Worm (Caenorhabditis elegans) whole organism, L4 larva: ENCODE results near the gene srx-10.

ENCODE experiments used
- R02D3.7 ChIP-seq: fragments of 150-350 bp; sonication (generic microtip); optimal IDR thresholded peaks from 3 replicates; lab custom pipeline; 2014; ENCODE audit warnings: missing biosample characterization, missing genetic modification characterization
- T20F7.1 ChIP-seq: fragments of 200-800 bp; sonication (Bioruptor generic); optimal IDR thresholded peaks from 2 replicates; lab custom pipeline; 2018; ENCODE audit warnings: mild to moderate bottlenecking, missing genetic modification characterization, missing compliant biosample characterization
- T26A8.4 ChIP-seq: fragments of 200-800 bp; sonication (Bioruptor generic); IDR thresholded peaks from 2 replicates; pipeline ENCODE4 v1.3.6; 2022; ENCODE audit warnings: missing genetic modification characterization, missing compliant biosample characterization
- Y48G9A.11 ChIP-seq: fragments of 200-800 bp; sonication (Bioruptor generic); IDR thresholded peaks from 2 replicates; pipeline ENCODE4 v1.3.6; 2022; ENCODE audit warnings: missing genetic modification reagents, missing genetic modification characterization, missing compliant biosample characterization
- aha-1 ChIP-seq: fragments of 150-350 bp; peaks from one replicate; lab custom pipeline; 2014; ENCODE audit warnings: missing biosample characterization, missing genetic modification characterization
- ama-1 ChIP-seq: fragments of 150-350 bp; optimal IDR thresholded peaks from 2 replicates; lab custom pipeline; 2014; ENCODE audit warnings: inconsistent platforms, mixed read lengths
- arid-1 ChIP-seq: fragments of 200-800 bp; sonication (Bioruptor generic); conservative IDR thresholded peaks from 2 replicates; pipeline ENCODE4 v1.3.6; 2022; ENCODE audit warnings: missing genetic modification reagents, missing genetic modification characterization, missing compliant biosample characterization
- attf-4 ChIP-seq: sonication (generic microtip); optimal IDR thresholded peaks from 3 replicates; lab custom pipeline; 2017; ENCODE audit warnings: missing biosample characterization, missing genetic modification characterization
- ceh-20 ChIP-seq: fragments of 200-800 bp; sonication (Bioruptor generic); IDR thresholded peaks from 2 replicates; pipeline ENCODE4 v1.3.6; 2022; ENCODE audit warnings: missing genetic modification reagents, missing genetic modification characterization, missing compliant biosample characterization
- cey-2 ChIP-seq: sonication (generic microtip); optimal IDR thresholded peaks from 3 replicates; lab custom pipeline; 2017; ENCODE audit warnings: missing genetic modification characterization, mild to moderate bottlenecking, missing compliant biosample characterization, antibody characterized with exemption, borderline replicate concordance; ENCODE audit not compliant: insufficient read depth
- ctbp-1 ChIP-seq: fragments of 200-800 bp; sonication (Bioruptor generic); IDR thresholded peaks from 2 replicates; pipeline ENCODE4 v1.3.6; 2022; ENCODE audit warnings: missing genetic modification reagents, missing genetic modification characterization, missing compliant biosample characterization
- daf-19 ChIP-seq: fragments of 200-800 bp; sonication (Bioruptor generic); conservative IDR thresholded peaks from 2 replicates; pipeline ENCODE4 v1.3.6; 2022; ENCODE audit warnings: missing genetic modification characterization, missing compliant biosample characterization
- daf-8 ChIP-seq: fragments of 200-800 bp; sonication (Bioruptor generic); IDR thresholded peaks from 2 replicates; pipeline ENCODE4 v1.3.6; 2022; ENCODE audit warnings: missing genetic modification characterization, missing compliant biosample characterization
- dmd-8 ChIP-seq: fragments of 200-800 bp; sonication (Bioruptor generic); IDR thresholded peaks from 2 replicates; pipeline ENCODE4 v1.3.6; 2022; ENCODE audit warnings: missing genetic modification characterization, missing compliant biosample characterization
- dmd-9 ChIP-seq: fragments of 200-800 bp; sonication (Bioruptor generic); IDR thresholded peaks from 2 replicates; pipeline ENCODE4 v1.3.6; 2022; ENCODE audit warnings: missing genetic modification reagents, missing genetic modification characterization, missing compliant biosample characterization
- dpl-1 ChIP-seq: fragments of 150-350 bp; optimal IDR thresholded peaks from 2 replicates; lab custom pipeline; 2014; ENCODE audit warnings: missing biosample characterization, missing genetic modification reagents, missing genetic modification characterization
- duxl-1 ChIP-seq: sonication (generic microtip); optimal IDR thresholded peaks from 2 replicates; lab custom pipeline; 2016; ENCODE audit warnings: mild to moderate bottlenecking, missing genetic modification characterization, moderate library complexity, missing compliant biosample characterization; ENCODE audit not compliant: poor library complexity
- dve-1 ChIP-seq: sonication (generic microtip); optimal IDR thresholded peaks from 2 replicates; lab custom pipeline; 2017; ENCODE audit warnings: antibody characterized with exemption, mild to moderate bottlenecking, missing genetic modification characterization, missing compliant biosample characterization; ENCODE audit not compliant: insufficient read depth
- egl-27 ChIP-seq: sonication (generic microtip); optimal IDR thresholded peaks from 3 replicates; lab custom pipeline; 2017; ENCODE audit warnings: missing biosample characterization, missing genetic modification reagents, missing genetic modification characterization
- egl-43 ChIP-seq: fragments of 200-800 bp; sonication (Bioruptor generic); IDR thresholded peaks from 2 replicates; pipeline ENCODE4 v1.3.6; 2022; ENCODE audit warnings: missing genetic modification reagents, missing genetic modification characterization, missing compliant biosample characterization
- fkh-10 ChIP-seq: fragments of 150-350 bp; optimal IDR thresholded peaks from 2 replicates; lab custom pipeline; 2014; ENCODE audit warnings: missing biosample characterization, missing genetic modification reagents, missing genetic modification characterization
- fos-1 ChIP-seq: fragments of 150-350 bp; optimal IDR thresholded peaks from 2 replicates; lab custom pipeline; 2014; ENCODE audit warnings: missing biosample characterization, missing genetic modification characterization
- hif-1 ChIP-seq, 2 experiments: sonication (generic microtip); optimal IDR thresholded peaks; 2 replicates each; lab custom pipeline; 2016 to 2017; ENCODE audit warnings: missing compliant biosample characterization in 2 of 2, missing genetic modification characterization in 2 of 2, missing genetic modification reagents in 2 of 2, missing genotype in 2 of 2, mild to moderate bottlenecking in 1 of 2
- lin-1 ChIP-seq: fragments of 200-800 bp; sonication (Bioruptor generic); IDR thresholded peaks from 2 replicates; pipeline ENCODE4 v1.3.6; 2022; ENCODE audit warnings: missing genetic modification reagents, missing genetic modification characterization, missing compliant biosample characterization
- lir-3 ChIP-seq: sonication (generic microtip); optimal IDR thresholded peaks from 2 replicates; lab custom pipeline; 2016; ENCODE audit warnings: mild to moderate bottlenecking, missing genetic modification characterization, missing compliant biosample characterization
- lsy-2 ChIP-seq, 2 experiments: fragments of 150-350 bp in 1 of 2; sonication (generic microtip) in 1 of 2; optimal IDR thresholded peaks; 2 replicates each; lab custom pipeline; 2014 to 2017; ENCODE audit warnings: missing biosample characterization in 2 of 2, missing genetic modification characterization in 2 of 2
- madf-9 ChIP-seq: fragments of 200-800 bp; sonication (Bioruptor generic); conservative IDR thresholded peaks from 2 replicates; pipeline ENCODE4 v1.3.6; 2022; ENCODE audit warnings: missing genetic modification reagents, missing genetic modification characterization, missing compliant biosample characterization
- mdl-1 ChIP-seq, 2 experiments: fragments of 150-350 bp in 1 of 2; sonication (generic microtip) in 1 of 2; optimal IDR thresholded peaks; 2 replicates each; lab custom pipeline; 2014 to 2017; ENCODE audit warnings: missing biosample characterization in 2 of 2, missing genetic modification characterization in 2 of 2
- mdt-29 ChIP-seq: fragments of 200-800 bp; sonication (Bioruptor generic); IDR thresholded peaks from 2 replicates; pipeline ENCODE4 v1.3.6; 2022; ENCODE audit warnings: missing genetic modification reagents, missing genetic modification characterization, missing compliant biosample characterization
- mep-1 ChIP-seq: fragments of 150-350 bp; sonication (generic microtip); optimal IDR thresholded peaks from 3 replicates; lab custom pipeline; 2014; ENCODE audit warnings: missing biosample characterization, missing genetic modification characterization
- mes-2 ChIP-seq: sonication (generic microtip); optimal IDR thresholded peaks from 2 replicates; lab custom pipeline; 2016; ENCODE audit warnings: missing genotype, mild to moderate bottlenecking, missing genetic modification characterization, missing compliant biosample characterization; ENCODE audit not compliant: poor library complexity, severe bottlenecking
- mxl-3 ChIP-seq: fragments of 200-800 bp; sonication (Bioruptor generic); optimal IDR thresholded peaks from 2 replicates; lab custom pipeline; 2018; ENCODE audit warnings: mild to moderate bottlenecking, missing genetic modification characterization, missing compliant biosample characterization
- nhr-10 ChIP-seq: fragments of 150-350 bp; optimal IDR thresholded peaks from 2 replicates; lab custom pipeline; 2014; ENCODE audit warnings: missing biosample characterization, missing genetic modification characterization
- nhr-111 ChIP-seq: fragments of 200-800 bp; sonication (Bioruptor generic); optimal IDR thresholded peaks from 2 replicates; lab custom pipeline; 2018; ENCODE audit warnings: mild to moderate bottlenecking, missing genetic modification characterization, missing compliant biosample characterization
- nhr-25 ChIP-seq: sonication (generic microtip); optimal IDR thresholded peaks from 2 replicates; lab custom pipeline; 2017; ENCODE audit warnings: missing genetic modification characterization, mild to moderate bottlenecking, missing compliant biosample characterization, antibody characterized with exemption, moderate library complexity, borderline replicate concordance; ENCODE audit not compliant: insufficient read depth
- nhr-48 ChIP-seq: sonication (generic microtip); optimal IDR thresholded peaks from 2 replicates; lab custom pipeline; 2016; ENCODE audit warnings: mild to moderate bottlenecking, missing genetic modification characterization, missing compliant biosample characterization
- nhr-6 ChIP-seq: fragments of 150-350 bp; optimal IDR thresholded peaks from 2 replicates; lab custom pipeline; 2014; ENCODE audit warnings: missing biosample characterization, missing genetic modification characterization
- saeg-2 ChIP-seq: fragments of 200-800 bp; sonication (Bioruptor generic); IDR thresholded peaks from 2 replicates; pipeline ENCODE4 v1.3.6; 2022; ENCODE audit warnings: missing genetic modification reagents, missing genetic modification characterization, missing compliant biosample characterization
- sdz-12 ChIP-seq: fragments of 200-800 bp; sonication (Bioruptor generic); optimal IDR thresholded peaks from 2 replicates; lab custom pipeline; 2018; ENCODE audit warnings: mild to moderate bottlenecking, missing genetic modification characterization, missing compliant biosample characterization
- set-16 ChIP-seq: fragments of 200-800 bp; sonication (Bioruptor generic); IDR thresholded peaks from 2 replicates; pipeline ENCODE4 v1.3.6; 2022; ENCODE audit warnings: missing genetic modification reagents, missing genetic modification characterization, missing compliant biosample characterization
- skn-1 ChIP-seq: fragments of 150-350 bp; optimal IDR thresholded peaks from 2 replicates; lab custom pipeline; 2014; ENCODE audit warnings: missing biosample characterization, missing genetic modification characterization
- snpc-4 ChIP-seq: fragments of 150-350 bp; optimal IDR thresholded peaks from 2 replicates; lab custom pipeline; 2014; ENCODE audit warnings: missing biosample characterization, missing genetic modification characterization
- spr-1 ChIP-seq: sonication (generic microtip); optimal IDR thresholded peaks from 2 replicates; lab custom pipeline; 2016; ENCODE audit warnings: mild to moderate bottlenecking, missing genetic modification characterization, missing compliant biosample characterization
- unc-62 ChIP-seq, 3 experiments: fragments of 150-350 bp in 1 of 3; sonication (generic microtip); optimal IDR thresholded peaks in 2 of 3; peaks in 1 of 3; 1 replicate in 1 of 3; 2 replicates in 2 of 3; lab custom pipeline; 2014 to 2017; ENCODE audit warnings: missing biosample characterization in 3 of 3, missing genetic modification characterization in 3 of 3, missing genetic modification reagents in 3 of 3, missing genotype in 1 of 3
- zag-1 ChIP-seq: fragments of 150-350 bp; optimal IDR thresholded peaks from 2 replicates; lab custom pipeline; 2014; ENCODE audit warnings: missing biosample characterization, missing genetic modification characterization
- zip-2 ChIP-seq: fragments of 150-350 bp; optimal IDR thresholded peaks from 2 replicates; lab custom pipeline; 2014; ENCODE audit warnings: missing biosample characterization, missing genetic modification characterization
- ztf-7 ChIP-seq: fragments of 150-350 bp; optimal IDR thresholded peaks from 2 replicates; lab custom pipeline; 2014; ENCODE audit warnings: missing biosample characterization, missing genetic modification characterization

Gene srx-10

DNA sequence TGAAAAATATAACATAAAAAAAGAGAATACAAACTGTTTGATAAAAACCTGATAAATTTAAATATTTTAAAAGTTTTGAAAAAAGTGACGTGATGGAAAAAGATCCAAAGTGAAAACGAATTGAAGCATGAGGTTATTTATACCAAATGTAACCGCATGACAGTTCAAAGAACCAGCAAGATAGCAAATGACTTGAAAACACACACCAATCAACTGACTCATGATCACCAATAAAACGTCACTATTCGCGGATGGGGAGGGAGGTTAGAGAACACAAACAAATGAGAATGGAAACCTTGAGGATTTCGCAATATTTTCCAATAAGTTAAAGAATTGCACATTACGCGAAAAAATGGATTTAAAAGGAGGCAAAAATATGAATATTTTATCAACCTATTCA lies 36.9 kb downstream of the srx-10 start, which contains the start of gene C06B3.7 (continued):
- TF ChIP-seq T20F7.1 (peak; percentile 67), ctbp-1 (GFP tag; lab: Robert Waterston, UW) (no peak), fos-1 (tag; lab: Kevin White, UChicago) (peak; percentile 73), spr-1 (tag; lab: Kevin White, UChicago) (no peak), zip-2 (peak; percentile 83), dve-1 (tag; lab: Kevin White, UChicago) (peak; percentile 95), cey-2 (peak; percentile 65), R02D3.7 (no peak), egl-43 (no peak), nhr-10 (tag; lab: Kevin White, UChicago) (peak; percentile 78), lin-1 (GFP tag; lab: Robert Waterston, UW) (peak; percentile 16; the same call in 1 of the 2 replicates), ztf-7 (tag; lab: Kevin White, UChicago) (peak; percentile 49), nhr-111 (GFP tag; lab: Kevin White, UChicago) (no peak), dpl-1 (GFP tag; lab: Kevin White, UChicago) (peak; percentile 52), mdt-29 (GFP tag; lab: Robert Waterston, UW) (peak; percentile 78), nhr-48 (tag; lab: Kevin White, UChicago) (peak; percentile 75), dmd-9 (GFP tag; lab: Robert Waterston, UW) (no peak), nhr-6 (tag; lab: Kevin White, UChicago) (peak; percentile 91), unc-62 (GFP tag; optimal IDR thresholded peaks at IDR 0.05 in 1 of 2; lab: Kevin White, UChicago) (peak in 1 of 2 experiments; percentile 98), unc-62 (tag; optimal IDR thresholded peaks at IDR 0.05; lab: Kevin White, UChicago) (no peak), duxl-1 (tag; lab: Kevin White, UChicago) (no peak), set-16 (GFP tag; lab: Robert Waterston, UW) (no peak), mep-1 (tag; lab: Kevin White, UChicago) (peak; percentile 90), ceh-20 (no peak), lsy-2 (tag; optimal IDR thresholded peaks at IDR 0.05; lab: Kevin White, UChicago) (peak; percentile 63 to 88), daf-8 (GFP tag; lab: Robert Waterston, UW) (no peak), mdl-1 (tag; optimal IDR thresholded peaks at IDR 0.05; lab: Kevin White, UChicago) (peak; percentile 36 to 93), dmd-8 (no peak), mxl-3 (peak; percentile 47), lir-3 (tag; lab: Kevin White, UChicago) (no peak), nhr-25 (tag; lab: Kevin White, UChicago) (peak; percentile 52)

- TF ChIP-seq set-16 (GFP tag; lab: Robert Waterston, UW): no peak
- peak; percentile 64 for TF ChIP-seq ama-1
- 0 out of 2 replicates have a peak, but pooled peaks have one; percentile 6 for TF ChIP-seq madf-9 (GFP tag; lab: Robert Waterston, UW)
- TF ChIP-seq aha-1 (tag; lab: Kevin White, UChicago): peak; percentile 95
- TF ChIP-seq skn-1 (tag; lab: Kevin White, UChicago): no peak
Measured at ce11 chrV:13908916-13909176, 37.4 kb downstream of the srx-10 start, which contains the start of gene C06B3.6. Gene C06B3.6 (minus strand): TSS chrV:13908967.

DNA sequence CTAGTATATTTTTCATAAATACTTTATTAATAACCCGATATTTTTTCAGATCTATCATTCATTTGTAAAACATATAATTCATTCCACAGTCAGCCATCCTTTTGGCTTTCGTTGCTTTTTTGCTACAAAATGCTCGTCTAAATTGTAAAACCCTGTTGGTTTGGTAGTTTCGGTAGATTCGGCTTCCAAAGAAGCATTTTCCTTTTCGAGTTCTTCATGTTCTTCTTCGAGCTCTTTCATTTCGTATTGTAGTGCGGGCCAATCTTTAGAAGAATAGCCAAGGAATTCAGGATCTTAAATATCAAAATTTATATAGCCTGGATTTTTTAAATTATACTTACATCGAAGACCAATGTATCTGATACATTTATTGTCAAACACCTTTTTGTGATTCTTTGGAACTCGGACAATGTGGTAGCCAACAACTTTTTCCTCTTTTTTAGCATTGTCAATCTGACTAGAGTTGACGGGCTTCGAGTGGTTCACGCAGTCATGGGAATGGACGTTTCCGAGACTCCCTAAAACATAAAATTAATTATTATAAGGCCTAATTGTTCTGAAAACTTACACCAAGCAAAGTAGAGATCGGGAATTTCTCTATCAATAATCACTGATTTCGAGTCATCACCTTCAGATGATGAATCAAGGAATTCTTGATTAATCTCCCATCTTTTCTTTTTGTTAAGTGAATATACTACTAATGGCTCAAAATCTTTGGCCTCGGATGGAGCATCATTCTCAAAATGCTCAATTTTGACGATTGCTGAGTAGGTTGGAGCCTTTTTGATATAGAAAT lies 38.0 kb downstream of the srx-10 start:
- TF ChIP-seq fkh-10 (GFP tag; lab: Kevin White, UChicago): no peak
- peak; percentile 60 for TF ChIP-seq sdz-12 (GFP tag; lab: Kevin White, UChicago)
- peak; percentile 29 for TF ChIP-seq mes-2 (tag; lab: Kevin White, UChicago)
- TF ChIP-seq saeg-2 (GFP tag; lab: Robert Waterston, UW): no peak
- no peak for TF ChIP-seq zag-1
- TF ChIP-seq arid-1 (GFP tag; lab: Robert Waterston, UW): no peak
- no peak for TF ChIP-seq daf-19 (GFP tag; lab: Robert Waterston, UW)
- 0 out of 2 replicates have a peak, but pooled peaks have one; percentile 6 for TF ChIP-seq lin-1 (GFP tag; lab: Robert Waterston, UW)
- no peak for TF ChIP-seq egl-27 (tag; lab: Kevin White, UChicago)
- TF ChIP-seq snpc-4 (tag; lab: Kevin White, UChicago): no peak
- peak; percentile 7 for TF ChIP-seq T26A8.4
- peak; percentile 72 for TF ChIP-seq aha-1 (tag; lab: Kevin White, UChicago)
- no peak for TF ChIP-seq attf-4 (tag; lab: Kevin White, UChicago)
- TF ChIP-seq Y48G9A.11 (GFP tag; lab: Robert Waterston, UW): 0 out of 2 replicates have a peak, but pooled peaks have one; percentile 24
- peak; percentile 31 for TF ChIP-seq T20F7.1
- peak in 1 of 2 experiments; percentile 18 for TF ChIP-seq hif-1 (tag; optimal IDR thresholded peaks at IDR 0.05; lab: Kevin White, UChicago)
